Fruit fly (Drosophila melanogaster) whole organism, embryonic: Measurements from ENCODE around the gene Scgbeta.

Source experiments
- ATbp ChIP-seq: fragments of 200-800 bp; sonication (Bioruptor generic); optimal IDR thresholded peaks from 2 replicates; lab custom pipeline; 2017; ENCODE audit warnings: missing biosample characterization, mild to moderate bottlenecking, missing genetic modification characterization, missing genetic modification reagents
- Atf3 ChIP-seq: fragments of 200-800 bp; sonication (Bioruptor generic); optimal IDR thresholded peaks from 3 replicates; lab custom pipeline; 2016; ENCODE audit warnings: missing biosample characterization, missing genetic modification characterization
- BEAF-32 ChIP-seq: fragments of 200-800 bp; sonication (Bioruptor generic); optimal IDR thresholded peaks from 3 replicates; lab custom pipeline; 2017; ENCODE audit warnings: missing biosample characterization, missing genetic modification characterization, mild to moderate bottlenecking, moderate library complexity, missing genetic modification reagents
- CG11723 ChIP-seq: fragments of 200-800 bp; sonication (Bioruptor generic); optimal IDR thresholded peaks from 2 replicates; lab custom pipeline; 2017; ENCODE audit warnings: missing biosample characterization, mild to moderate bottlenecking, missing genetic modification characterization
- CG12071 ChIP-seq: fragments of 200-800 bp; sonication (Bioruptor generic); optimal IDR thresholded peaks from 3 replicates; lab custom pipeline; 2018; ENCODE audit warnings: missing biosample characterization, mild to moderate bottlenecking, missing genetic modification characterization
- CG12942 ChIP-seq: fragments of 200-800 bp; sonication (Bioruptor generic); optimal IDR thresholded peaks from 3 replicates; lab custom pipeline; 2016; ENCODE audit warnings: missing biosample characterization, missing genetic modification characterization
- CG14860 ChIP-seq: fragments of 200-800 bp; sonication (Bioruptor generic); IDR thresholded peaks from 3 replicates; pipeline ENCODE4 v1.3.6; 2022; ENCODE audit warnings: missing biosample characterization, missing genetic modification characterization; ENCODE audit not compliant: partially characterized antibody
- CG17328 ChIP-seq: fragments of 200-800 bp; sonication (Bioruptor generic); IDR thresholded peaks from 2 replicates; pipeline ENCODE4 v1.3.6; 2022; ENCODE audit warnings: missing biosample characterization, missing genetic modification characterization
- CG17829 ChIP-seq: fragments of 200-800 bp; optimal IDR thresholded peaks from 2 replicates; lab custom pipeline; 2019; ENCODE audit warnings: missing biosample characterization, mild to moderate bottlenecking, missing genetic modification characterization, moderate library complexity
- CG34422 ChIP-seq: fragments of 200-800 bp; sonication (Bioruptor generic); IDR thresholded peaks from 3 replicates; pipeline ENCODE4 v1.3.6; 2022; ENCODE audit warnings: missing biosample characterization, missing genetic modification characterization
- CG3726 ChIP-seq: fragments of 200-800 bp; sonication (Bioruptor generic); IDR thresholded peaks from 3 replicates; pipeline ENCODE4, ENCODE4 v1.3.6; 2022; ENCODE audit warnings: missing biosample characterization, missing genetic modification characterization
- CG3847 ChIP-seq: fragments of 200-800 bp; sonication (Bioruptor generic); IDR thresholded peaks from 2 replicates; pipeline ENCODE4 v1.3.6; 2022; ENCODE audit warnings: missing biosample characterization, missing genetic modification characterization
- CG9932 ChIP-seq: fragments of 200-800 bp; sonication (Bioruptor generic); IDR thresholded peaks from 2 replicates; pipeline ENCODE4 v1.3.6; 2022; ENCODE audit warnings: missing biosample characterization, missing genetic modification characterization
- CrebB ChIP-seq: fragments of 200-800 bp; sonication (Bioruptor generic); optimal IDR thresholded peaks from 3 replicates; lab custom pipeline; 2018; ENCODE audit warnings: missing biosample characterization, mild to moderate bottlenecking, missing genetic modification characterization
- Deaf1 ChIP-seq: fragments of 200-800 bp; optimal IDR thresholded peaks from 3 replicates; lab custom pipeline; 2019; ENCODE audit warnings: missing biosample characterization, mild to moderate bottlenecking, missing genetic modification characterization, moderate library complexity
- Dek ChIP-seq: fragments of 200-800 bp; sonication (Bioruptor generic); optimal IDR thresholded peaks from 3 replicates; lab custom pipeline; 2019; ENCODE audit warnings: missing biosample characterization, mild to moderate bottlenecking, missing genetic modification characterization, moderate library complexity
- E2f2 ChIP-seq: fragments of 200-800 bp; sonication (Bioruptor generic); IDR thresholded peaks from 2 replicates; pipeline ENCODE4 v1.3.6; 2022; ENCODE audit warnings: missing biosample characterization, missing genetic modification characterization
- ERR ChIP-seq: fragments of 200-800 bp; sonication (Bioruptor generic); optimal IDR thresholded peaks from 2 replicates; lab custom pipeline; 2016; ENCODE audit warnings: missing biosample characterization, missing genetic modification characterization
- Elba2 ChIP-seq: fragments of 200-800 bp; sonication (Bioruptor generic); optimal IDR thresholded peaks from 3 replicates; lab custom pipeline; 2016; ENCODE audit warnings: missing biosample characterization, missing genetic modification characterization
- Ets97D ChIP-seq: fragments of 200-800 bp; sonication (Bioruptor generic); optimal IDR thresholded peaks from 3 replicates; lab custom pipeline; 2016; ENCODE audit warnings: missing biosample characterization, missing genetic modification characterization
- GATAe ChIP-seq: fragments of 200-800 bp; sonication (Bioruptor generic); conservative IDR thresholded peaks from 2 replicates; pipeline ENCODE4 v1.3.6; 2022; ENCODE audit warnings: missing biosample characterization, missing genetic modification characterization
- Sry-β ChIP-seq: fragments of 200-800 bp; sonication (Bioruptor generic); optimal IDR thresholded peaks from 2 replicates; lab custom pipeline; 2018; ENCODE audit warnings: missing biosample characterization, mild to moderate bottlenecking, missing genetic modification characterization, moderate library complexity
- ara ChIP-seq: fragments of 200-800 bp; sonication (Bioruptor generic); IDR thresholded peaks from 2 replicates; pipeline ENCODE4 v1.3.6; 2022; ENCODE audit warnings: missing biosample characterization, missing genetic modification characterization
- cato ChIP-seq: fragments of 200-800 bp; sonication (Bioruptor generic); optimal IDR thresholded peaks from 2 replicates; lab custom pipeline; 2016; ENCODE audit warnings: missing biosample characterization, missing genetic modification characterization, borderline replicate concordance
- chn ChIP-seq: fragments of 200-800 bp; sonication (Bioruptor generic); optimal IDR thresholded peaks from 2 replicates; lab custom pipeline; 2016; ENCODE audit warnings: missing biosample characterization, missing genetic modification characterization
- ci ChIP-seq: fragments of 200-800 bp; sonication (Bioruptor generic); IDR thresholded peaks from 3 replicates; pipeline ENCODE4 v1.3.6; 2022; ENCODE audit warnings: missing biosample characterization, missing genetic modification characterization
- crp ChIP-seq, 2 experiments: fragments of 200-800 bp; sonication (Bioruptor generic); optimal IDR thresholded peaks; 2 replicates in 1 of 2; 3 replicates in 1 of 2; lab custom pipeline; 2017; ENCODE audit warnings: missing biosample characterization in 2 of 2, missing genetic modification characterization in 2 of 2, mild to moderate bottlenecking in 1 of 2, moderate library complexity in 1 of 2
- da ChIP-seq: fragments of 200-800 bp; sonication (Bioruptor generic); optimal IDR thresholded peaks from 2 replicates; lab custom pipeline; 2016; ENCODE audit warnings: missing biosample characterization, missing genetic modification characterization
- fd102C ChIP-seq: fragments of 200-800 bp; sonication (Bioruptor generic); optimal IDR thresholded peaks from 2 replicates; lab custom pipeline; 2018; ENCODE audit warnings: missing biosample characterization, mild to moderate bottlenecking, missing genetic modification characterization, moderate library complexity
- fu2 ChIP-seq: fragments of 200-800 bp; sonication (Bioruptor generic); optimal IDR thresholded peaks from 2 replicates; lab custom pipeline; 2016; ENCODE audit warnings: missing biosample characterization, missing genetic modification characterization
- gcm ChIP-seq: fragments of 200-800 bp; sonication (Bioruptor generic); optimal IDR thresholded peaks from 2 replicates; lab custom pipeline; 2019; ENCODE audit warnings: missing biosample characterization, mild to moderate bottlenecking, missing genetic modification characterization, moderate library complexity
- insv ChIP-seq, 2 experiments: fragments of 200-800 bp; sonication (Bioruptor generic); optimal IDR thresholded peaks; 3 replicates each; lab custom pipeline; 2016 to 2018; ENCODE audit warnings: missing biosample characterization in 2 of 2, missing genetic modification characterization in 2 of 2
- kah ChIP-seq: fragments of 200-800 bp; sonication (Bioruptor generic); optimal IDR thresholded peaks from 2 replicates; lab custom pipeline; 2018; ENCODE audit warnings: missing biosample characterization, mild to moderate bottlenecking, missing genetic modification characterization
- knrl ChIP-seq: fragments of 200-800 bp; sonication (Bioruptor generic); IDR thresholded peaks from 3 replicates; pipeline ENCODE4 v1.3.6; 2022; ENCODE audit warnings: missing biosample characterization, missing genetic modification characterization; ENCODE audit not compliant: partially characterized antibody
- pan ChIP-seq, 4 experiments: fragments of >200 bp in 3 of 4; fragments of 200-800 bp in 1 of 4; sonication (Bioruptor generic) in 1 of 4; optimal IDR thresholded peaks in 3 of 4; IDR thresholded peaks in 1 of 4; 2 replicates each; pipeline versions ENCODE4 v1.3.6 to Lab custom; 2017 to 2022; ENCODE audit warnings: missing biosample characterization in 2 of 4, missing genetic modification characterization in 2 of 4, mixed read lengths in 1 of 4
- phol ChIP-seq: fragments of 200-800 bp; sonication (Bioruptor generic); optimal IDR thresholded peaks from 3 replicates; lab custom pipeline; 2018; ENCODE audit warnings: missing biosample characterization, mild to moderate bottlenecking, missing genetic modification characterization, moderate library complexity
- pita ChIP-seq: fragments of 200-800 bp; sonication (Bioruptor generic); optimal IDR thresholded peaks from 2 replicates; lab custom pipeline; 2017; ENCODE audit warnings: missing biosample characterization, mild to moderate bottlenecking, missing genetic modification characterization
- pum ChIP-seq: fragments of 200-800 bp; sonication (Bioruptor generic); optimal IDR thresholded peaks from 2 replicates; lab custom pipeline; 2016; ENCODE audit warnings: missing biosample characterization, missing genetic modification characterization
- ranshi ChIP-seq: fragments of 200-800 bp; sonication (Bioruptor generic); IDR thresholded peaks from 2 replicates; pipeline ENCODE4 v1.3.6; 2022; ENCODE audit warnings: missing biosample characterization, missing genetic modification characterization
- row ChIP-seq: fragments of 200-800 bp; sonication (Bioruptor generic); IDR thresholded peaks from 3 replicates; pipeline ENCODE4 v1.3.6; 2022; ENCODE audit warnings: missing biosample characterization, missing genetic modification characterization
- seq ChIP-seq: fragments of 200-800 bp; sonication (Bioruptor generic); IDR thresholded peaks from 2 replicates; pipeline ENCODE4 v1.3.6; 2022; ENCODE audit warnings: missing biosample characterization, missing genetic modification characterization
- toy ChIP-seq: fragments of 200-800 bp; sonication (Bioruptor generic); IDR thresholded peaks from 2 replicates; pipeline ENCODE4 v1.3.6; 2022; ENCODE audit warnings: missing biosample characterization, missing genetic modification characterization
- yki ChIP-seq: fragments of >200 bp; optimal IDR thresholded peaks from 3 replicates; lab custom pipeline; 2018
- zen ChIP-seq: fragments of 200-800 bp; sonication (Bioruptor generic); optimal IDR thresholded peaks from 3 replicates; lab custom pipeline; 2018; ENCODE audit warnings: missing biosample characterization, mild to moderate bottlenecking, missing genetic modification characterization, moderate library complexity
- zen2 ChIP-seq: fragments of 200-800 bp; sonication (Bioruptor generic); IDR thresholded peaks from 3 replicates; pipeline ENCODE4 v1.3.6; 2022; ENCODE audit warnings: missing biosample characterization, missing genetic modification characterization; ENCODE audit not compliant: partially characterized antibody

The Scgbeta gene

DNA sequence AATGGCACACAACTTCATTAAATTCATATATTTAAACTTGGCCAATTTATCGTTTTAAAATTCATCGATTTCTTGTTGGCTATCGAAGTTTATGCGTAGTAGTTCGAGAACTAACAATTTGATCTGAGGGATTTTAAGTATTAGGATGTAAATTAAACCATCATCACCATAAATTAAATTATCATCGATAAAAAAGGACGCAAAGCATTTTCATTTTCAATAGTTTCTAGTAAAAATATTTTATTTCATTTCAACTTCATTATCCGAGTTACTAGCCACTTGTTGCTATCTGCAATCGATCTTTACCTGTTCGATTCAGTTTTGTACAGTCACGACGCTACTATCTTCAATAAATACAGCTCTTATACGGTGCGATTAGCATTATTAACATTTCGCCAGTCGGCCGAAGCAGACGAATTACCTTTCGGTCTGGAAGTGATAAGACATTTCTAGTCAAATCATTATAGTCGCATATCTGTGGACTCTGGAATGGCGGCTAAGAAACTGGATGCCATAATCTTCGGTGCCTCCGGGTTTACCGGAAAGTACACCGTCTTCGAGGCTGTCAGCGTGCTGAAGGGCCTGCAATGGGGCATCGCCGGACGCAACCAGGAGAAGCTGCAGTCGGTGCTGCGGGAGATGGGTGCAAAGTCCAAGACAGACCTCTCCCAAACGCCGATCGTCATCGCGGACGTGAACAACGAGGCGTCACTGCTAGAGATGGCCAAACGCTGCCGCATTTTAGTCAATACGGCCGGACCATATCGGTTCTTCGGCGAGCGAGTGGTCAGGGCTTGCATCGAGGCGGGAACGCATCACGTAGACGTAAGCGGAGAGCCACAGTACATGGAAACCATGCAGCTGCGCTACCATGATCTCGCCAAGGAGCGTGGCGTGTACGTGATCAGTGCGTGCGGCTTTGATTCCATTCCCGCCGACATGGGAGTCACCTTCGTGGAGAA, 15.7 kb downstream of the Scgbeta start, which contains the start of gene CG5167 (continued):
- no peak for TF ChIP-seq toy (GFP tag; lab: Robert Waterston, UW)
- peak; percentile 47 for TF ChIP-seq Dek (tag; lab: Kevin White, UChicago)
- TF ChIP-seq kah (GFP tag; lab: Kevin White, UChicago) = peak; percentile 66
- TF ChIP-seq ranshi (GFP tag; lab: Robert Waterston, UW) = no peak
- no peak for TF ChIP-seq cato (GFP tag; lab: Kevin White, UChicago)
- peak; percentile 38 for TF ChIP-seq BEAF-32 (GFP tag; lab: Kevin White, UChicago)
- peak; percentile 57 for TF ChIP-seq zen (tag; lab: Kevin White, UChicago)
- peak; percentile 31 for TF ChIP-seq CrebB (tag; lab: Kevin White, UChicago)
- TF ChIP-seq CG11723 = no peak
- TF ChIP-seq GATAe (GFP tag; lab: Robert Waterston, UW) = no peak
- peak; percentile 43; the same call in 1 of the 3 replicates for TF ChIP-seq ci
- 0 out of 3 replicates have a peak, but pooled peaks have one; percentile 30 for TF ChIP-seq CG34422 (GFP tag; lab: Robert Waterston, UW)
- no peak for TF ChIP-seq CG9932
- TF ChIP-seq knrl (GFP tag; lab: Robert Waterston, UW) = no peak
- peak; percentile 50 for TF ChIP-seq Deaf1 (tag; lab: Kevin White, UChicago)
- no peak for TF ChIP-seq pum (GFP tag; lab: Kevin White, UChicago)
- TF ChIP-seq Sry-β (GFP tag; lab: Kevin White, UChicago) = no peak
- no peak for TF ChIP-seq pita (GFP tag; lab: Kevin White, UChicago)
- no peak for TF ChIP-seq Elba2
- no peak for TF ChIP-seq yki (lab: Kevin White, UChicago)
- no peak for TF ChIP-seq zen2 (GFP tag; lab: Robert Waterston, UW)
- TF ChIP-seq pan (optimal IDR thresholded peaks at IDR 0.05; lab: Kevin White, UChicago) = no peak
- no peak for TF ChIP-seq pan (GFP tag; optimal IDR thresholded peaks at IDR 0.05 in 1 of 2, IDR thresholded peaks at IDR 0.05 in 1 of 2)
- no peak for TF ChIP-seq ara (GFP tag; lab: Robert Waterston, UW)
- TF ChIP-seq CG17829 (tag; lab: Kevin White, UChicago) = peak; percentile 54
- no peak for TF ChIP-seq fu2 (GFP tag; lab: Kevin White, UChicago)
- no peak for TF ChIP-seq CG3726 (GFP tag; lab: Robert Waterston, UW)
- TF ChIP-seq gcm (GFP tag; lab: Kevin White, UChicago) = peak; percentile 19
- peak; percentile 70 for TF ChIP-seq row (GFP tag; lab: Robert Waterston, UW)
- no peak for TF ChIP-seq da (GFP tag; lab: Kevin White, UChicago)
- no peak for TF ChIP-seq Atf3
- no peak for TF ChIP-seq crp (GFP tag; optimal IDR thresholded peaks at IDR 0.05; lab: Kevin White, UChicago)
- no peak for TF ChIP-seq ATbp
- no peak for TF ChIP-seq Ets97D (GFP tag; lab: Kevin White, UChicago)
- TF ChIP-seq phol (tag; lab: Kevin White, UChicago) = peak; percentile 48
- TF ChIP-seq insv (GFP tag; optimal IDR thresholded peaks at IDR 0.05; lab: Kevin White, UChicago) = peak in 1 of 2 experiments; percentile 4
- TF ChIP-seq E2f2 = peak; percentile 50; the same call in 1 of the 2 replicates
- peak; percentile 54 for TF ChIP-seq CG17328 (GFP tag; lab: Robert Waterston, UW)
- no peak for TF ChIP-seq ERR (GFP tag; lab: Kevin White, UChicago)
- peak; percentile 18 for TF ChIP-seq CG12942 (GFP tag; lab: Kevin White, UChicago)
- no peak for TF ChIP-seq fd102C (GFP tag; lab: Kevin White, UChicago)
- no peak for TF ChIP-seq CG3847 (GFP tag; lab: Robert Waterston, UW)
- TF ChIP-seq seq (GFP tag; lab: Robert Waterston, UW) = no peak
- TF ChIP-seq chn (GFP tag; lab: Kevin White, UChicago) = no peak
- no peak for TF ChIP-seq CG12071 (GFP tag; lab: Kevin White, UChicago)
- TF ChIP-seq CG14860 = no peak
